Worm (Caenorhabditis elegans) whole organism, L3 larva: ENCODE measurements around the gene F59E12.8.

Source experiments
- R02D3.7 ChIP-seq: fragments of 150-350 bp; optimal IDR thresholded peaks from 2 replicates; lab custom pipeline; 2014; ENCODE audit warnings: missing biosample characterization, missing genetic modification characterization
- ZK546.5 ChIP-seq: sonication (generic microtip); optimal IDR thresholded peaks from 2 replicates; lab custom pipeline; 2017; ENCODE audit warnings: missing biosample characterization, missing genetic modification characterization
- aly-2 ChIP-seq: fragments of 150-350 bp; optimal IDR thresholded peaks from 2 replicates; lab custom pipeline; 2014; ENCODE audit warnings: missing biosample characterization, missing genetic modification characterization
- ama-1 ChIP-seq: fragments of 150-350 bp; optimal IDR thresholded peaks from 2 replicates; lab custom pipeline; 2018
- ceh-28 ChIP-seq: fragments of 150-350 bp; optimal IDR thresholded peaks from 2 replicates; lab custom pipeline; 2014; ENCODE audit warnings: missing biosample characterization, missing genetic modification reagents, missing genetic modification characterization
- ceh-9 ChIP-seq: sonication (generic microtip); optimal IDR thresholded peaks from 2 replicates; lab custom pipeline; 2018; ENCODE audit warnings: missing biosample characterization, missing genetic modification characterization
- daf-12 ChIP-seq: fragments of 150-350 bp; optimal IDR thresholded peaks from 2 replicates; lab custom pipeline; 2014; ENCODE audit warnings: missing biosample characterization, missing genetic modification reagents, missing genetic modification characterization
- egl-5 ChIP-seq: fragments of 150-350 bp; optimal IDR thresholded peaks from 2 replicates; lab custom pipeline; 2017; ENCODE audit warnings: missing biosample characterization, missing genetic modification reagents, missing genetic modification characterization, inconsistent platforms
- elt-1 ChIP-seq: fragments of 150-350 bp; optimal IDR thresholded peaks from 2 replicates; lab custom pipeline; 2014; ENCODE audit warnings: missing biosample characterization, missing genetic modification characterization
- elt-2 ChIP-seq: sonication (generic microtip); optimal IDR thresholded peaks from 2 replicates; lab custom pipeline; 2016; ENCODE audit warnings: missing genetic modification reagents, mild to moderate bottlenecking, missing genetic modification characterization, missing compliant biosample characterization
- elt-3 ChIP-seq, 3 experiments: fragments of 150-350 bp in 1 of 3; sonication (generic microtip) in 2 of 3; optimal IDR thresholded peaks; 2 replicates in 2 of 3; 4 replicates in 1 of 3; lab custom pipeline; 2014 to 2017; ENCODE audit warnings: missing biosample characterization in 3 of 3, missing genetic modification characterization in 3 of 3
- eor-1 ChIP-seq, 2 experiments: fragments of 150-350 bp; optimal IDR thresholded peaks; 2 replicates each; lab custom pipeline; 2014 to 2018; ENCODE audit warnings: missing biosample characterization in 2 of 2, missing genetic modification characterization in 2 of 2
- fkh-10 ChIP-seq: sonication (generic microtip); optimal IDR thresholded peaks from 2 replicates; lab custom pipeline; 2017; ENCODE audit warnings: missing biosample characterization, missing genetic modification reagents, missing genetic modification characterization
- fkh-2 ChIP-seq: fragments of 150-350 bp; optimal IDR thresholded peaks from 2 replicates; lab custom pipeline; 2014; ENCODE audit warnings: missing biosample characterization, missing genetic modification reagents, missing genetic modification characterization
- hmg-11 ChIP-seq: sonication (generic microtip); optimal IDR thresholded peaks from 2 replicates; lab custom pipeline; 2016; ENCODE audit warnings: missing genetic modification characterization, missing compliant biosample characterization
- lin-15B ChIP-seq: fragments of 150-350 bp; optimal IDR thresholded peaks from 2 replicates; lab custom pipeline; 2014; ENCODE audit warnings: missing biosample characterization, missing genetic modification characterization
- lin-39 ChIP-seq: fragments of 150-350 bp; optimal IDR thresholded peaks from 2 replicates; lab custom pipeline; 2018; ENCODE audit warnings: missing biosample characterization, missing genetic modification reagents, missing genetic modification characterization
- lsy-12 ChIP-seq: sonication (generic microtip); optimal IDR thresholded peaks from 2 replicates; lab custom pipeline; 2016; ENCODE audit warnings: mild to moderate bottlenecking, missing genetic modification characterization, missing compliant biosample characterization
- mdl-1 ChIP-seq: fragments of 150-350 bp; optimal IDR thresholded peaks from 2 replicates; lab custom pipeline; 2014; ENCODE audit warnings: missing biosample characterization, missing genetic modification characterization
- mml-1 ChIP-seq: fragments of 150-350 bp; sonication (generic microtip); optimal IDR thresholded peaks from 3 replicates; lab custom pipeline; 2014; ENCODE audit warnings: missing biosample characterization, missing genetic modification characterization
- nhr-11 ChIP-seq: fragments of 150-350 bp; optimal IDR thresholded peaks from 2 replicates; lab custom pipeline; 2014; ENCODE audit warnings: missing biosample characterization, missing genetic modification characterization
- nhr-23 ChIP-seq: fragments of 150-350 bp; optimal IDR thresholded peaks from 2 replicates; lab custom pipeline; 2014; ENCODE audit warnings: missing biosample characterization, missing genetic modification reagents, missing genetic modification characterization
- nhr-237 ChIP-seq: fragments of 150-350 bp; optimal IDR thresholded peaks from 2 replicates; lab custom pipeline; 2014; ENCODE audit warnings: missing biosample characterization, missing genetic modification characterization
- nhr-25 ChIP-seq: sonication (generic microtip); optimal IDR thresholded peaks from 2 replicates; lab custom pipeline; 2017; ENCODE audit warnings: missing biosample characterization, missing genetic modification characterization
- nhr-28 ChIP-seq: fragments of 150-350 bp; optimal IDR thresholded peaks from 2 replicates; lab custom pipeline; 2014; ENCODE audit warnings: missing biosample characterization, missing genetic modification characterization
- nhr-43 ChIP-seq: sonication (generic microtip); optimal IDR thresholded peaks from 2 replicates; lab custom pipeline; 2016; ENCODE audit warnings: mild to moderate bottlenecking, missing genetic modification characterization, missing compliant biosample characterization; ENCODE audit not compliant: poor library complexity, severe bottlenecking
- nhr-67 ChIP-seq: fragments of 150-350 bp; optimal IDR thresholded peaks from 2 replicates; lab custom pipeline; 2014; ENCODE audit warnings: missing biosample characterization, missing genetic modification characterization
- nhr-76 ChIP-seq: fragments of 150-350 bp; sonication (generic microtip); optimal IDR thresholded peaks from 5 replicates; lab custom pipeline; 2014; ENCODE audit warnings: missing biosample characterization, missing genetic modification characterization
- pha-4 ChIP-seq: fragments of 150-350 bp; optimal IDR thresholded peaks from 2 replicates; lab custom pipeline; 2014; ENCODE audit warnings: missing biosample characterization, missing genetic modification reagents, missing genetic modification characterization
- pqm-1 ChIP-seq: fragments of 150-350 bp; optimal IDR thresholded peaks from 2 replicates; lab custom pipeline; 2017; ENCODE audit warnings: missing biosample characterization, missing genetic modification characterization, inconsistent platforms
- sea-2 ChIP-seq: fragments of 150-350 bp; sonication (generic microtip); optimal IDR thresholded peaks from 4 replicates; lab custom pipeline; 2014; ENCODE audit warnings: missing biosample characterization, missing genetic modification reagents, missing genetic modification characterization
- skn-1 ChIP-seq: fragments of 150-350 bp; optimal IDR thresholded peaks from 2 replicates; lab custom pipeline; 2014; ENCODE audit warnings: missing biosample characterization, missing genetic modification characterization
- snpc-4 ChIP-seq: fragments of 150-350 bp; optimal IDR thresholded peaks from 2 replicates; lab custom pipeline; 2014; ENCODE audit warnings: missing biosample characterization, missing genetic modification characterization
- tbx-2 ChIP-seq: sonication (generic microtip); optimal IDR thresholded peaks from 2 replicates; lab custom pipeline; 2016; ENCODE audit warnings: mild to moderate bottlenecking, missing genetic modification characterization, missing compliant biosample characterization
- unc-39 ChIP-seq: sonication (generic microtip); optimal IDR thresholded peaks from 4 replicates; lab custom pipeline; 2017; ENCODE audit warnings: missing biosample characterization, missing genetic modification characterization
- unc-62 ChIP-seq: fragments of 150-350 bp; sonication (generic microtip); optimal IDR thresholded peaks from 4 replicates; lab custom pipeline; 2014; ENCODE audit warnings: missing biosample characterization, missing genetic modification reagents, missing genetic modification characterization
- zag-1 ChIP-seq: fragments of 150-350 bp; optimal IDR thresholded peaks from 2 replicates; lab custom pipeline; 2014; ENCODE audit warnings: missing biosample characterization, missing genetic modification characterization
- ztf-11 ChIP-seq: fragments of 150-350 bp; optimal IDR thresholded peaks from 2 replicates; lab custom pipeline; 2014; ENCODE audit warnings: missing biosample characterization, missing genetic modification characterization
- ztf-4 ChIP-seq: fragments of 150-350 bp; optimal IDR thresholded peaks from 2 replicates; lab custom pipeline; 2014; ENCODE audit warnings: missing biosample characterization, missing genetic modification characterization

F59E12.8 gene

ce11 chrII:5660155-5660554, 23.4 kb upstream of the F59E12.8 start:
- TF ChIP-seq tbx-2 (tag; lab: Kevin White, UChicago) (no peak), ztf-4 (tag; lab: Kevin White, UChicago) (no peak), aly-2 (tag; lab: Kevin White, UChicago) (no peak), fkh-10 (GFP tag; lab: Kevin White, UChicago) (no peak)

- TF ChIP-seq nhr-43 (tag; lab: Kevin White, UChicago) (no peak), fkh-2 (no peak), lsy-12 (tag; lab: Kevin White, UChicago) (no peak), ceh-9 (tag; lab: Kevin White, UChicago) (no peak), mdl-1 (tag; lab: Kevin White, UChicago) (no peak), elt-3 (tag; optimal IDR thresholded peaks at IDR 0.05; lab: Kevin White, UChicago) (no peak), mml-1 (tag; lab: Kevin White, UChicago) (no peak), sea-2 (GFP tag; lab: Kevin White, UChicago) (no peak), hmg-11 (tag; lab: Kevin White, UChicago) (no peak), ceh-28 (tag; lab: Kevin White, UChicago) (no peak), ama-1 (no peak), egl-5 (tag; lab: Kevin White, UChicago) (no peak)
These were observed 22.9 kb upstream of the F59E12.8 start, which contains the start of gene fut-3 for ce11 chrII:5659675-5660074. fut-3 (minus strand) TSS chrII:5659775.

ce11 chrII:5654215-5654614, 17.5 kb upstream of the F59E12.8 start, which contains the start of gene F59E12.1:
F59E12.1 (plus strand) TSS chrII:5654515.
- TF ChIP-seq unc-62, result no peak
- no peak for TF ChIP-seq eor-1 (tag; optimal IDR thresholded peaks at IDR 0.05; lab: Kevin White, UChicago)
- no peak for TF ChIP-seq fkh-2
- no peak for TF ChIP-seq nhr-25 (tag; lab: Kevin White, UChicago)
- no peak for TF ChIP-seq elt-3 (tag; optimal IDR thresholded peaks at IDR 0.05; lab: Kevin White, UChicago)
- no peak for TF ChIP-seq pqm-1 (tag; lab: Kevin White, UChicago)
- no peak for TF ChIP-seq lin-15B
- TF ChIP-seq R02D3.7 (tag; lab: Kevin White, UChicago), result no peak
- no peak for TF ChIP-seq hmg-11 (tag; lab: Kevin White, UChicago)
- no peak for TF ChIP-seq elt-2
- no peak for TF ChIP-seq nhr-11

ce11 chrII:5652334-5652733, 15.6 kb upstream of the F59E12.8 start, which contains the start of gene bli-2:
bli-2 (minus strand) TSS chrII:5652434.
- TF ChIP-seq lin-39 (tag; lab: Kevin White, UChicago) (no peak), nhr-76 (no peak), nhr-67 (no peak), pha-4 (tag; lab: Kevin White, UChicago) (no peak), nhr-11 (no peak), nhr-237 (tag; lab: Kevin White, UChicago) (no peak), daf-12 (tag; lab: Kevin White, UChicago) (no peak), aly-2 (tag; lab: Kevin White, UChicago) (no peak), skn-1 (tag; lab: Kevin White, UChicago) (no peak), sea-2 (GFP tag; lab: Kevin White, UChicago) (no peak)

ce11 chrII:5651426-5651825, 14.7 kb upstream of the F59E12.8 start:
- TF ChIP-seq lin-15B (no peak), nhr-23 (no peak), nhr-237 (tag; lab: Kevin White, UChicago) (no peak), egl-5 (tag; lab: Kevin White, UChicago) (no peak), nhr-28 (no peak), elt-1 (tag; lab: Kevin White, UChicago) (no peak), ztf-11 (tag; lab: Kevin White, UChicago) (no peak), fkh-10 (GFP tag; lab: Kevin White, UChicago) (no peak), snpc-4 (tag; lab: Kevin White, UChicago) (no peak), nhr-25 (tag; lab: Kevin White, UChicago) (no peak), pha-4 (tag; lab: Kevin White, UChicago) (no peak), unc-39 (tag; lab: Kevin White, UChicago) (no peak), nhr-43 (tag; lab: Kevin White, UChicago) (no peak), aly-2 (tag; lab: Kevin White, UChicago) (no peak), ZK546.5 (tag; lab: Kevin White, UChicago) (no peak), nhr-76 (no peak), elt-2 (no peak), zag-1 (tag; lab: Kevin White, UChicago) (no peak)
